Fruit fly (Drosophila melanogaster) whole organism, prepupa: ENCODE data around the gene CG6125.

Experiments used
- Blimp-1 ChIP-seq: fragments of 200-800 bp; sonication (Bioruptor generic); optimal IDR thresholded peaks from 3 replicates; lab custom pipeline; 2017; ENCODE audit warnings: missing biosample characterization, missing genetic modification characterization, mild to moderate bottlenecking, moderate library complexity, missing genetic modification reagents
- CG10631 ChIP-seq: fragments of 200-800 bp; sonication (Bioruptor generic); optimal IDR thresholded peaks from 2 replicates; lab custom pipeline; 2016; ENCODE audit warnings: missing biosample characterization, missing genetic modification characterization
- CG10669 ChIP-seq: fragments of 200-800 bp; sonication (Bioruptor generic); optimal IDR thresholded peaks from 3 replicates; lab custom pipeline; 2018; ENCODE audit warnings: missing biosample characterization, mild to moderate bottlenecking, missing genetic modification characterization, moderate library complexity
- CG11294 ChIP-seq: fragments of 200-800 bp; sonication (Bioruptor generic); IDR thresholded peaks from 2 replicates; pipeline ENCODE4 v1.3.6; 2022; ENCODE audit warnings: missing biosample characterization, missing genetic modification characterization
- CG11762 ChIP-seq: fragments of 200-800 bp; sonication (Bioruptor generic); optimal IDR thresholded peaks from 3 replicates; lab custom pipeline; 2016; ENCODE audit warnings: missing biosample characterization, missing genetic modification characterization; ENCODE audit not compliant: insufficient read depth
- CG11902 ChIP-seq: fragments of 200-800 bp; sonication (Bioruptor generic); optimal IDR thresholded peaks from 3 replicates; lab custom pipeline; 2016; ENCODE audit warnings: missing biosample characterization, missing genetic modification characterization
- CG15336 ChIP-seq: fragments of 200-800 bp; sonication (Bioruptor generic); IDR thresholded peaks from 2 replicates; pipeline ENCODE4 v1.3.6; 2022; ENCODE audit warnings: missing biosample characterization, missing genetic modification characterization
- CG1621 ChIP-seq: fragments of 200-800 bp; sonication (Bioruptor generic); optimal IDR thresholded peaks from 3 replicates; lab custom pipeline; 2018; ENCODE audit warnings: missing biosample characterization, mild to moderate bottlenecking, missing genetic modification characterization
- CG3032 ChIP-seq: fragments of 200-800 bp; optimal IDR thresholded peaks from 2 replicates; lab custom pipeline; 2019; ENCODE audit warnings: missing biosample characterization, mild to moderate bottlenecking, missing genetic modification characterization, moderate library complexity
- CG31627 ChIP-seq: fragments of 200-800 bp; sonication (Bioruptor generic); optimal IDR thresholded peaks from 3 replicates; lab custom pipeline; 2016; ENCODE audit warnings: missing biosample characterization, missing genetic modification characterization
- CG32006 ChIP-seq: fragments of 200-800 bp; sonication (Bioruptor generic); optimal IDR thresholded peaks from 3 replicates; lab custom pipeline; 2017; ENCODE audit warnings: missing biosample characterization, mild to moderate bottlenecking, missing genetic modification characterization
- CG34406 ChIP-seq: fragments of 200-800 bp; sonication (Bioruptor generic); optimal IDR thresholded peaks from 3 replicates; lab custom pipeline; 2016; ENCODE audit warnings: missing biosample characterization, missing genetic modification characterization
- CG3919 ChIP-seq: fragments of 200-800 bp; sonication (Bioruptor generic); optimal IDR thresholded peaks from 3 replicates; lab custom pipeline; 2016; ENCODE audit warnings: missing biosample characterization, missing genetic modification characterization
- CG4318 ChIP-seq: fragments of 200-800 bp; sonication (Bioruptor generic); optimal IDR thresholded peaks from 3 replicates; lab custom pipeline; 2017; ENCODE audit warnings: missing biosample characterization, mild to moderate bottlenecking, missing genetic modification characterization
- CG6163 ChIP-seq: fragments of 200-800 bp; sonication (Bioruptor generic); IDR thresholded peaks from 3 replicates; pipeline ENCODE4 v1.3.6; 2022; ENCODE audit warnings: missing biosample characterization, missing genetic modification characterization
- CG6276 ChIP-seq: fragments of 200-800 bp; sonication (Bioruptor generic); optimal IDR thresholded peaks from 2 replicates; lab custom pipeline; 2017; ENCODE audit warnings: missing biosample characterization, mild to moderate bottlenecking, missing genetic modification characterization
- CG6792 ChIP-seq: fragments of 200-800 bp; sonication (Bioruptor generic); optimal IDR thresholded peaks from 3 replicates; lab custom pipeline; 2016; ENCODE audit warnings: missing biosample characterization, missing genetic modification characterization
- CG6854 ChIP-seq: fragments of 200-800 bp; sonication (Bioruptor generic); optimal IDR thresholded peaks from 2 replicates; lab custom pipeline; 2017; ENCODE audit warnings: missing biosample characterization, mild to moderate bottlenecking, missing genetic modification characterization
- CG7368 ChIP-seq: fragments of 200-800 bp; sonication (Bioruptor generic); optimal IDR thresholded peaks from 3 replicates; lab custom pipeline; 2016; ENCODE audit warnings: missing biosample characterization, missing genetic modification characterization
- CG8119 ChIP-seq: fragments of 200-800 bp; sonication (Bioruptor generic); IDR thresholded peaks from 3 replicates; pipeline ENCODE4 v1.3.6; 2022; ENCODE audit warnings: missing biosample characterization, missing genetic modification characterization
- CG8319 ChIP-seq: fragments of 200-800 bp; sonication (Bioruptor generic); optimal IDR thresholded peaks from 3 replicates; lab custom pipeline; 2016; ENCODE audit warnings: missing biosample characterization, missing genetic modification characterization
- CG8632 ChIP-seq: fragments of 200-800 bp; sonication (Bioruptor generic); optimal IDR thresholded peaks from 3 replicates; lab custom pipeline; 2016; ENCODE audit warnings: missing biosample characterization, missing genetic modification characterization
- CG9139 ChIP-seq: fragments of 200-800 bp; sonication (Bioruptor generic); optimal IDR thresholded peaks from 3 replicates; lab custom pipeline; 2017; ENCODE audit warnings: missing biosample characterization, mild to moderate bottlenecking, missing genetic modification characterization
- Eip78C ChIP-seq: fragments of 200-800 bp; sonication (Bioruptor generic); peaks from one replicate; lab custom pipeline; 2016; ENCODE audit warnings: missing biosample characterization, missing genetic modification characterization
- Ets21C ChIP-seq: fragments of 200-800 bp; sonication (Bioruptor generic); optimal IDR thresholded peaks from 3 replicates; lab custom pipeline; 2016; ENCODE audit warnings: missing biosample characterization, missing genetic modification characterization
- Ets96B ChIP-seq: fragments of 200-800 bp; optimal IDR thresholded peaks from 2 replicates; lab custom pipeline; 2019; ENCODE audit warnings: missing biosample characterization, mild to moderate bottlenecking, missing genetic modification characterization, moderate library complexity
- Gug ChIP-seq: fragments of 200-800 bp; sonication (Bioruptor generic); IDR thresholded peaks from 2 replicates; pipeline ENCODE4 v1.3.6; 2022; ENCODE audit warnings: missing biosample characterization, missing genetic modification characterization
- Hr38 ChIP-seq: sonication (Bioruptor generic); optimal IDR thresholded peaks from 2 replicates; lab custom pipeline; 2016; ENCODE audit warnings: missing biosample characterization, missing genetic modification characterization
- Lpt ChIP-seq: fragments of 200-800 bp; sonication (Bioruptor generic); optimal IDR thresholded peaks from 3 replicates; lab custom pipeline; 2016; ENCODE audit warnings: missing biosample characterization, missing genetic modification characterization
- Smox ChIP-seq: fragments of 200-800 bp; sonication (Bioruptor generic); optimal IDR thresholded peaks from 3 replicates; lab custom pipeline; 2016; ENCODE audit warnings: missing biosample characterization, missing genetic modification characterization
- Sox14 ChIP-seq: fragments of 200-800 bp; sonication (Bioruptor generic); optimal IDR thresholded peaks from 3 replicates; lab custom pipeline; 2016; ENCODE audit warnings: missing biosample characterization, missing genetic modification characterization
- Sox15 ChIP-seq: fragments of 200-800 bp; sonication (Bioruptor generic); optimal IDR thresholded peaks from 3 replicates; lab custom pipeline; 2016; ENCODE audit warnings: missing biosample characterization, missing genetic modification characterization
- achi ChIP-seq: fragments of 200-800 bp; sonication (Bioruptor generic); optimal IDR thresholded peaks from 3 replicates; lab custom pipeline; 2016; ENCODE audit warnings: missing biosample characterization, missing genetic modification characterization
- acj6 ChIP-seq: fragments of 200-800 bp; sonication (Bioruptor generic); optimal IDR thresholded peaks from 3 replicates; lab custom pipeline; 2016; ENCODE audit warnings: missing biosample characterization, missing genetic modification characterization
- cyc ChIP-seq: fragments of 200-800 bp; sonication (Bioruptor generic); optimal IDR thresholded peaks from 3 replicates; lab custom pipeline; 2016; ENCODE audit warnings: missing biosample characterization, missing genetic modification characterization
- dac ChIP-seq: fragments of 200-800 bp; sonication (Bioruptor generic); optimal IDR thresholded peaks from 2 replicates; lab custom pipeline; 2017; ENCODE audit warnings: missing biosample characterization, mild to moderate bottlenecking, missing genetic modification characterization
- dsx ChIP-seq: fragments of 200-800 bp; optimal IDR thresholded peaks from 3 replicates; lab custom pipeline; 2019; ENCODE audit warnings: missing biosample characterization, mild to moderate bottlenecking, missing genetic modification characterization, moderate library complexity; ENCODE audit not compliant: poor library complexity, severe bottlenecking
- eg ChIP-seq: fragments of 200-800 bp; sonication (Bioruptor generic); IDR thresholded peaks from 3 replicates; pipeline ENCODE4 v1.3.6; 2022; ENCODE audit warnings: missing biosample characterization, missing genetic modification characterization
- esn ChIP-seq: fragments of 200-800 bp; sonication (Bioruptor generic); optimal IDR thresholded peaks from 2 replicates; lab custom pipeline; 2016; ENCODE audit warnings: missing biosample characterization, mild to moderate bottlenecking, missing genetic modification characterization, moderate library complexity
- fd59A ChIP-seq: fragments of 200-800 bp; sonication (Bioruptor generic); optimal IDR thresholded peaks from 2 replicates; lab custom pipeline; 2017; ENCODE audit warnings: missing biosample characterization, mild to moderate bottlenecking, missing genetic modification characterization, missing genetic modification reagents
- fd85E ChIP-seq: fragments of 200-800 bp; sonication (Bioruptor generic); optimal IDR thresholded peaks from 3 replicates; lab custom pipeline; 2016; ENCODE audit warnings: missing biosample characterization, missing genetic modification characterization
- fkh ChIP-seq: fragments of 200-800 bp; sonication (Bioruptor generic); optimal IDR thresholded peaks from 3 replicates; lab custom pipeline; 2017; ENCODE audit warnings: missing biosample characterization, mild to moderate bottlenecking, missing genetic modification characterization, moderate library complexity
- lz ChIP-seq: fragments of 200-800 bp; sonication (Bioruptor generic); optimal IDR thresholded peaks from 3 replicates; lab custom pipeline; 2016; ENCODE audit warnings: missing biosample characterization, missing genetic modification characterization
- salr ChIP-seq, 2 experiments: fragments of 200-800 bp; sonication (Bioruptor generic); optimal IDR thresholded peaks; 3 replicates each; lab custom pipeline; 2016 to 2018; ENCODE audit warnings: missing biosample characterization in 2 of 2, missing genetic modification characterization in 2 of 2, mild to moderate bottlenecking in 1 of 2
- svp ChIP-seq: fragments of 200-800 bp; sonication (Bioruptor generic); peaks from one replicate; lab custom pipeline; 2016; ENCODE audit warnings: missing biosample characterization, missing genetic modification characterization
- topi ChIP-seq: fragments of 200-800 bp; sonication (Bioruptor generic); optimal IDR thresholded peaks from 3 replicates; lab custom pipeline; 2016; ENCODE audit warnings: missing biosample characterization, missing genetic modification characterization
- vri ChIP-seq: fragments of 200-800 bp; sonication (Bioruptor generic); optimal IDR thresholded peaks from 3 replicates; lab custom pipeline; 2016; ENCODE audit warnings: missing biosample characterization, mild to moderate bottlenecking, missing genetic modification characterization

CG6125 gene

DNA sequence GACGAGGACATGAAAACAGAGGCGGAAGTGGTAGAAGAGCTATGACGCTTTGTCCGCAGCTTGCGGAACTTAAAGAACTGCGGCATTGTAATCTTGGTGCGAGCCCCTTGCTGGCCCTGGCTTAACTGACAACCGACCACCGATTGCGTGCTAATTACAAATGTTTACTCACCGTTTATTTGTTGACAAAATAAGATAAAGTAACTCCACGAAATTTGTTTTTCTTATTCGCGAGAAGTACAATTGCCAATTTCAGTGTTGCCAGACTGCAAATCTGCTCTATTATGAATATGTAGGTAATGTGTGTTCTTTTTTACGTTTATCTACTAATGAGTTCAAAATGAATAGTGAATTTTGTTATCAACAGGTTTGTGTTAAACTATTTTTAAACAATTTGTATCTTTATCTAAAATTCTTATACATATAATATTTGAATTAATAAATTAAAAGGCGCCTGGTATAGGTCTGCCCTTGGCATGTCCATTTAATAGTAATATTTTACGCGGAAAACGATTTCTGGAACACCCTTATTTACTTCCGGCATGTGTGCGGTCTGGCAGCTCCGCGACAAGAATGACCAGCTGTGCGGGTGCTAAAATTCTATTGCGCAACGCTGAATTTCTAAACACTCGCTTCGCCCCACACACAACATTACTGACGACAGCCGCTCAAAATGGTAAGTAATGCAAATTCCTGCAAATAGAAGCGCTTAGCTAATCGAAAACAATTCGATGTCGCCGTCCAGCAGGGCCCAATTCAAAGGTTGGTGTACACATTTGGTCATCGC lies 50.0 kb downstream of the CG6125 start, which contains the start of the genes Atg4b and Hibch:
Atg4b (minus strand) TSS at position 280 of the 787 bp plus-strand sequence.
Hibch (plus strand) TSS at position 585 of the 787 bp plus-strand sequence.
- TF ChIP-seq svp (GFP tag; lab: Kevin White, UChicago) = no peak
- peak; percentile 67; the same call in 1 of the 2 replicates for TF ChIP-seq CG11294 (GFP tag; lab: Robert Waterston, UW)
- TF ChIP-seq topi = peak; percentile 62
- TF ChIP-seq CG10669 = peak; percentile 100
- TF ChIP-seq CG34406 = peak; percentile 72
- TF ChIP-seq CG9139 (GFP tag; lab: Kevin White, UChicago) = no peak
- TF ChIP-seq Ets21C (GFP tag; lab: Kevin White, UChicago) = no peak
- peak; percentile 83 for TF ChIP-seq Gug (GFP tag; lab: Robert Waterston, UW)
- TF ChIP-seq Hr38 = no peak
- peak; percentile 84 for TF ChIP-seq CG32006 (GFP tag; lab: Kevin White, UChicago)
- peak; percentile 90 for TF ChIP-seq CG10631 (GFP tag; lab: Kevin White, UChicago)
- TF ChIP-seq Lpt (GFP tag; lab: Kevin White, UChicago) = no peak
- peak; percentile 60 for TF ChIP-seq fd59A
- no peak for TF ChIP-seq achi (GFP tag; lab: Kevin White, UChicago)
- TF ChIP-seq Smox (GFP tag; lab: Kevin White, UChicago) = no peak
- peak; percentile 75 for TF ChIP-seq CG11762
- peak in 1 of 2 experiments; percentile 62 for TF ChIP-seq salr (GFP tag; optimal IDR thresholded peaks at IDR 0.05; lab: Kevin White, UChicago)
- no peak for TF ChIP-seq CG6276 (GFP tag; lab: Kevin White, UChicago)
- peak; percentile 68; the same call in 2 of the 3 replicates for TF ChIP-seq CG6163
- TF ChIP-seq eg (GFP tag; lab: Robert Waterston, UW) = peak; percentile 79
- peak; percentile 73 for TF ChIP-seq CG8632 (GFP tag; lab: Kevin White, UChicago)
- peak; percentile 54 for TF ChIP-seq CG1621 (tag; lab: Kevin White, UChicago)
- peak; percentile 63; the same call in 2 of the 3 replicates for TF ChIP-seq CG8119
- TF ChIP-seq dac = peak; percentile 72
- peak; percentile 67 for TF ChIP-seq CG7368
- TF ChIP-seq CG3919 (GFP tag; lab: Kevin White, UChicago) = no peak
- TF ChIP-seq Blimp-1 (GFP tag; lab: Kevin White, UChicago) = peak; percentile 73
- no peak for TF ChIP-seq fd85E (GFP tag; lab: Kevin White, UChicago)
- peak; percentile 68 for TF ChIP-seq Ets96B
- TF ChIP-seq CG8319 (GFP tag; lab: Kevin White, UChicago) = peak; percentile 70
- peak; percentile 78 for TF ChIP-seq Sox15 (GFP tag; lab: Kevin White, UChicago)
- peak; percentile 97 for TF ChIP-seq fkh (GFP tag; lab: Kevin White, UChicago)
- TF ChIP-seq lz (GFP tag; lab: Kevin White, UChicago) = peak; percentile 74
- TF ChIP-seq CG3032 (tag; lab: Kevin White, UChicago) = peak; percentile 91
- peak; percentile 61 for TF ChIP-seq CG31627 (GFP tag; lab: Kevin White, UChicago)
- TF ChIP-seq CG15336 (GFP tag; lab: Robert Waterston, UW) = peak; percentile 66
- TF ChIP-seq CG6854 = peak; percentile 80
- no peak for TF ChIP-seq Sox14 (GFP tag; lab: Kevin White, UChicago)
- TF ChIP-seq Eip78C (GFP tag; lab: Kevin White, UChicago) = peak; percentile 82
- peak; percentile 83 for TF ChIP-seq cyc (GFP tag; lab: Kevin White, UChicago)
- TF ChIP-seq acj6 = no peak
- TF ChIP-seq dsx (GFP tag; lab: Kevin White, UChicago) = peak; percentile 9
- peak; percentile 93 for TF ChIP-seq vri (GFP tag; lab: Kevin White, UChicago)
- TF ChIP-seq CG4318 = no peak
- TF ChIP-seq esn (GFP tag; lab: Kevin White, UChicago) = peak; percentile 79
- TF ChIP-seq CG11902 = peak; percentile 85
- TF ChIP-seq CG6792 (GFP tag; lab: Kevin White, UChicago) = peak; percentile 77
